Worm (Caenorhabditis elegans) whole organism, midembryonic: ENCODE data around the gene nep-23.
"Not testable (repeated sequence)": the region's sequence is repeated elsewhere in the genome, so short reads cannot be mapped to it uniquely, and the experiment has no call there.

ENCODE experiments used
- T22C8.4 ChIP-seq: fragments of 200-800 bp; sonication (Bioruptor generic); IDR thresholded peaks from 2 replicates; pipeline ENCODE4 v1.3.6; 2022; ENCODE audit warnings: missing genetic modification characterization, missing compliant biosample characterization
- cog-1 ChIP-seq: sonication (generic microtip); optimal IDR thresholded peaks from 2 replicates; lab custom pipeline; 2016; ENCODE audit warnings: missing genetic modification characterization, missing compliant biosample characterization
- flt-1 ChIP-seq: fragments of 200-800 bp; sonication (Bioruptor generic); IDR thresholded peaks from 2 replicates; pipeline ENCODE4 v1.3.6; 2022; ENCODE audit warnings: missing genetic modification characterization, missing compliant biosample characterization
- klf-2 ChIP-seq: fragments of 200-800 bp; sonication (Bioruptor generic); conservative IDR thresholded peaks from 2 replicates; pipeline ENCODE4 v1.3.6; 2022; ENCODE audit warnings: missing genetic modification reagents, missing genetic modification characterization, missing compliant biosample characterization
- med-1 ChIP-seq: sonication (generic microtip); optimal IDR thresholded peaks from 2 replicates; lab custom pipeline; 2017; ENCODE audit warnings: missing genetic modification characterization, mild to moderate bottlenecking, missing compliant biosample characterization, antibody characterized with exemption, missing genetic modification reagents; ENCODE audit not compliant: insufficient read depth
- ref-1 ChIP-seq: fragments of 200-800 bp; sonication (Bioruptor generic); conservative IDR thresholded peaks from 2 replicates; pipeline ENCODE4 v1.3.6; 2022; ENCODE audit warnings: missing genetic modification reagents, missing genetic modification characterization, missing compliant biosample characterization
- tab-1 ChIP-seq: fragments of 200-800 bp; sonication (Bioruptor generic); IDR thresholded peaks from 2 replicates; pipeline ENCODE4 v1.3.6; 2022; ENCODE audit warnings: missing genetic modification characterization, missing compliant biosample characterization
- ztf-23 ChIP-seq: fragments of 200-800 bp; sonication (Bioruptor generic); IDR thresholded peaks from 2 replicates; pipeline ENCODE4 v1.3.6; 2022; ENCODE audit warnings: missing genetic modification reagents, missing genetic modification characterization, missing compliant biosample characterization
- ztf-29 ChIP-seq: fragments of 200-800 bp; sonication (Bioruptor generic); IDR thresholded peaks from 2 replicates; pipeline ENCODE4 v1.3.6; 2022; ENCODE audit warnings: missing genetic modification reagents, missing genetic modification characterization, missing compliant biosample characterization

nep-23 gene

ce11 chrIV:16920041-16920440 lies at the start of gene nep-23:
Gene nep-23, plus strand, starts transcription at chrIV:16920341.
- TF ChIP-seq tab-1 (GFP tag; lab: Robert Waterston, UW) (no peak), ztf-23 (GFP tag; lab: Robert Waterston, UW) (no peak), flt-1 (GFP tag; lab: Robert Waterston, UW) (no peak), klf-2 (no peak), cog-1 (tag; lab: Kevin White, UChicago) (no peak), ref-1 (no peak), med-1 (GFP tag; lab: Kevin White, UChicago) (no peak), ztf-29 (GFP tag; lab: Robert Waterston, UW) (no peak), T22C8.4 (GFP tag; lab: Robert Waterston, UW) (no peak)

ce11 chrIV:16882414-16882813 lies 37.7 kb upstream of the nep-23 start:
- TF ChIP-seq flt-1 (GFP tag; lab: Robert Waterston, UW): peak; percentile 89

- TF ChIP-seq ref-1: no peak
- TF ChIP-seq ztf-29 (GFP tag; lab: Robert Waterston, UW): no peak
- no peak for TF ChIP-seq flt-1 (GFP tag; lab: Robert Waterston, UW)
- no peak for TF ChIP-seq T22C8.4 (GFP tag; lab: Robert Waterston, UW)
- no peak for TF ChIP-seq cog-1 (tag; lab: Kevin White, UChicago)
- no peak for TF ChIP-seq med-1 (GFP tag; lab: Kevin White, UChicago)
- no peak for TF ChIP-seq klf-2
- no peak for TF ChIP-seq ztf-23 (GFP tag; lab: Robert Waterston, UW)
- TF ChIP-seq tab-1 (GFP tag; lab: Robert Waterston, UW): no peak
Observed at ce11 chrIV:16888580-16888979, 31.6 kb upstream of the nep-23 start.

- not testable (repeated sequence) for TF ChIP-seq tab-1 (GFP tag; lab: Robert Waterston, UW); T22C8.4 (GFP tag; lab: Robert Waterston, UW); cog-1 (tag; lab: Kevin White, UChicago)
Observed at ce11 chrIV:16895288-16895687, 24.9 kb upstream of the nep-23 start, which contains the start of gene T06A10.2. Gene T06A10.2, plus strand, starts transcription at chrIV:16895588.

- TF ChIP-seq ref-1 (no peak), tab-1 (GFP tag; lab: Robert Waterston, UW) (no peak), flt-1 (GFP tag; lab: Robert Waterston, UW) (no peak), klf-2 (no peak), ztf-23 (GFP tag; lab: Robert Waterston, UW) (no peak), ztf-29 (GFP tag; lab: Robert Waterston, UW) (no peak), cog-1 (tag; lab: Kevin White, UChicago) (no peak), T22C8.4 (GFP tag; lab: Robert Waterston, UW) (no peak), med-1 (GFP tag; lab: Kevin White, UChicago) (no peak)
Observed at ce11 chrIV:16898205-16898604, 21.9 kb upstream of the nep-23 start.

- TF ChIP-seq tab-1 (GFP tag; lab: Robert Waterston, UW): no peak
- TF ChIP-seq med-1 (GFP tag; lab: Kevin White, UChicago): no peak
- TF ChIP-seq klf-2: no peak
- no peak for TF ChIP-seq cog-1 (tag; lab: Kevin White, UChicago)
- TF ChIP-seq ztf-23 (GFP tag; lab: Robert Waterston, UW): no peak
- TF ChIP-seq ztf-29 (GFP tag; lab: Robert Waterston, UW): no peak
- no peak for TF ChIP-seq flt-1 (GFP tag; lab: Robert Waterston, UW)
- TF ChIP-seq ref-1: no peak
- no peak for TF ChIP-seq T22C8.4 (GFP tag; lab: Robert Waterston, UW)
Observed at ce11 chrIV:16915751-16916150, 4.4 kb upstream of the nep-23 start, which contains the start of gene Y116A8C.3. Gene Y116A8C.3, plus strand, starts transcription at chrIV:16916051.

- no peak for TF ChIP-seq tab-1 (GFP tag; lab: Robert Waterston, UW)
Observed at ce11 chrIV:16917831-16918429, 2.2 kb upstream of the nep-23 start, which contains the start of the genes Y116A8C.469 and Y116A8C.468. Gene Y116A8C.469, minus strand, starts transcription at chrIV:16917931. Gene Y116A8C.468, plus strand, starts transcription at chrIV:16918379.

ce11 chrIV:16919212-16919775 lies 847 bp upstream of the nep-23 start, which contains the start of the genes Y116A8C.470 and Y116A8C.463:
Gene Y116A8C.470, minus strand, starts transcription at chrIV:16919312.
Gene Y116A8C.463, plus strand, starts transcription at chrIV:16919725.
- TF ChIP-seq ref-1: no peak
- no peak for TF ChIP-seq med-1 (GFP tag; lab: Kevin White, UChicago)
- no peak for TF ChIP-seq tab-1 (GFP tag; lab: Robert Waterston, UW)
- TF ChIP-seq T22C8.4 (GFP tag; lab: Robert Waterston, UW): no peak
- no peak for TF ChIP-seq klf-2
- no peak for TF ChIP-seq ztf-23 (GFP tag; lab: Robert Waterston, UW)

ce11 chrIV:16921999-16922398 lies 1.9 kb downstream of the nep-23 start:
- TF ChIP-seq ztf-23 (GFP tag; lab: Robert Waterston, UW) (no peak), med-1 (GFP tag; lab: Kevin White, UChicago) (no peak), T22C8.4 (GFP tag; lab: Robert Waterston, UW) (no peak), klf-2 (no peak), flt-1 (GFP tag; lab: Robert Waterston, UW) (no peak), ztf-29 (GFP tag; lab: Robert Waterston, UW) (no peak), tab-1 (GFP tag; lab: Robert Waterston, UW) (no peak)

- TF ChIP-seq T22C8.4 (GFP tag; lab: Robert Waterston, UW): no peak
- no peak for TF ChIP-seq tab-1 (GFP tag; lab: Robert Waterston, UW)
- no peak for TF ChIP-seq klf-2
- TF ChIP-seq cog-1 (tag; lab: Kevin White, UChicago): no peak
- no peak for TF ChIP-seq ref-1
- TF ChIP-seq med-1 (GFP tag; lab: Kevin White, UChicago): no peak
- TF ChIP-seq flt-1 (GFP tag; lab: Robert Waterston, UW): no peak
- no peak for TF ChIP-seq ztf-29 (GFP tag; lab: Robert Waterston, UW)
- TF ChIP-seq ztf-23 (GFP tag; lab: Robert Waterston, UW): no peak
Observed at ce11 chrIV:16924092-16924491, 4.0 kb downstream of the nep-23 start, which contains the start of gene nep-24. Gene nep-24, plus strand, starts transcription at chrIV:16924392.
